Worm (Caenorhabditis elegans) whole organism, L1 larva: Measurements from ENCODE around the gene F29B9.1.

Experiments
- F16B12.6 ChIP-seq: fragments of 150-350 bp; optimal IDR thresholded peaks from 2 replicates; lab custom pipeline; 2014; ENCODE audit warnings: missing biosample characterization, missing genetic modification characterization
- aha-1 ChIP-seq: fragments of 150-350 bp; optimal IDR thresholded peaks from 2 replicates; lab custom pipeline; 2014; ENCODE audit warnings: missing biosample characterization, missing genetic modification characterization
- aly-2 ChIP-seq: fragments of 150-350 bp; optimal IDR thresholded peaks from 2 replicates; lab custom pipeline; 2014; ENCODE audit warnings: missing biosample characterization, missing genetic modification characterization
- ama-1 ChIP-seq: fragments of 150-350 bp; optimal IDR thresholded peaks from 2 replicates; lab custom pipeline; 2014
- ceh-82 ChIP-seq, 3 experiments: fragments of 150-350 bp in 1 of 3; sonication (generic microtip) in 2 of 3; optimal IDR thresholded peaks; 2 replicates each; lab custom pipeline; 2014 to 2017; ENCODE audit warnings: missing biosample characterization in 3 of 3, missing genetic modification characterization in 3 of 3
- ceh-88 ChIP-seq: fragments of 200-800 bp; sonication (Bioruptor generic); IDR thresholded peaks from 2 replicates; pipeline ENCODE4 v1.3.6; 2022; ENCODE audit warnings: missing genetic modification characterization, missing compliant biosample characterization
- ces-1 ChIP-seq: fragments of 150-350 bp; optimal IDR thresholded peaks from 2 replicates; lab custom pipeline; 2014; ENCODE audit warnings: missing biosample characterization, missing genetic modification reagents, missing genetic modification characterization
- dpl-1 ChIP-seq, 3 experiments: fragments of 150-350 bp in 2 of 3; sonication (generic microtip) in 1 of 3; optimal IDR thresholded peaks; 2 replicates each; lab custom pipeline; 2014 to 2017; ENCODE audit warnings: missing biosample characterization in 3 of 3, missing genetic modification characterization in 3 of 3, missing genetic modification reagents in 3 of 3
- dsc-1 ChIP-seq: sonication (generic microtip); optimal IDR thresholded peaks from 2 replicates; lab custom pipeline; 2016; ENCODE audit warnings: mild to moderate bottlenecking, missing genetic modification characterization, missing compliant biosample characterization
- efl-1 ChIP-seq, 4 experiments: fragments of 150-350 bp; optimal IDR thresholded peaks in 3 of 4; peaks in 1 of 4; 1 replicate in 1 of 4; 2 replicates in 3 of 4; lab custom pipeline; 2014; ENCODE audit warnings: missing biosample characterization in 2 of 4, missing genetic modification characterization in 2 of 4, missing genetic modification reagents in 2 of 4
- egl-13 ChIP-seq: sonication (generic microtip); optimal IDR thresholded peaks from 2 replicates; lab custom pipeline; 2016; ENCODE audit warnings: missing genotype, missing genetic modification reagents, missing genetic modification characterization, missing compliant biosample characterization
- egl-27 ChIP-seq, 2 experiments: fragments of 150-350 bp in 1 of 2; sonication (generic microtip); optimal IDR thresholded peaks; 3 replicates each; lab custom pipeline; 2017 to 2018; ENCODE audit warnings: missing biosample characterization in 2 of 2, missing genetic modification characterization in 2 of 2, missing genetic modification reagents in 2 of 2
- elt-3 ChIP-seq, 6 experiments: fragments of 150-350 bp in 1 of 6; sonication (generic microtip); optimal IDR thresholded peaks; 2 replicates each; lab custom pipeline; 2017 to 2018; ENCODE audit warnings: missing biosample characterization in 6 of 6, missing genetic modification characterization in 6 of 6, inconsistent platforms in 1 of 6
- ets-5 ChIP-seq: fragments of 200-800 bp; sonication (Bioruptor generic); IDR thresholded peaks from 2 replicates; pipeline ENCODE4 v1.3.6; 2022; ENCODE audit warnings: missing genetic modification characterization, missing compliant biosample characterization
- fkh-10 ChIP-seq: sonication (generic microtip); optimal IDR thresholded peaks from 2 replicates; lab custom pipeline; 2017; ENCODE audit warnings: missing biosample characterization, missing genetic modification reagents, missing genetic modification characterization
- fkh-8 ChIP-seq: sonication (generic microtip); optimal IDR thresholded peaks from 2 replicates; lab custom pipeline; 2016; ENCODE audit warnings: mild to moderate bottlenecking, missing genetic modification characterization, missing compliant biosample characterization
- fos-1 ChIP-seq: fragments of 150-350 bp; optimal IDR thresholded peaks from 2 replicates; lab custom pipeline; 2014; ENCODE audit warnings: missing biosample characterization, missing genetic modification characterization
- grh-1 ChIP-seq: fragments of 200-800 bp; sonication (Bioruptor generic); IDR thresholded peaks from 2 replicates; pipeline ENCODE4 v1.3.6; 2022; ENCODE audit warnings: missing genetic modification reagents, missing genetic modification characterization, missing compliant biosample characterization
- hlh-4 ChIP-seq: sonication (generic microtip); optimal IDR thresholded peaks from 2 replicates; lab custom pipeline; 2016; ENCODE audit warnings: mild to moderate bottlenecking, missing genetic modification characterization, missing compliant biosample characterization
- jun-1 ChIP-seq: fragments of 150-350 bp; optimal IDR thresholded peaks from 2 replicates; lab custom pipeline; 2014; ENCODE audit warnings: missing biosample characterization, missing genetic modification reagents, missing genetic modification characterization
- lin-14 ChIP-seq: fragments of 200-800 bp; sonication (Bioruptor generic); optimal IDR thresholded peaks from 2 replicates; lab custom pipeline; 2018; ENCODE audit warnings: mild to moderate bottlenecking, missing genetic modification characterization, moderate library complexity, missing compliant biosample characterization
- lin-15B ChIP-seq: fragments of 150-350 bp; sonication (generic microtip); optimal IDR thresholded peaks from 3 replicates; lab custom pipeline; 2014; ENCODE audit warnings: missing biosample characterization, missing genetic modification characterization
- lin-35 ChIP-seq, 2 experiments: fragments of 150-350 bp; optimal IDR thresholded peaks; 2 replicates each; lab custom pipeline; 2014; ENCODE audit warnings: missing biosample characterization in 2 of 2, missing genetic modification characterization in 2 of 2, missing genetic modification reagents in 2 of 2
- lin-39 ChIP-seq: fragments of 150-350 bp; optimal IDR thresholded peaks from 2 replicates; lab custom pipeline; 2014; ENCODE audit warnings: missing biosample characterization, missing genetic modification reagents, missing genetic modification characterization
- lsy-2 ChIP-seq, 2 experiments: fragments of 150-350 bp; optimal IDR thresholded peaks; 2 replicates each; lab custom pipeline; 2014; ENCODE audit warnings: missing biosample characterization in 2 of 2, missing genetic modification characterization in 2 of 2
- mab-9 ChIP-seq: fragments of 200-800 bp; sonication (Bioruptor generic); IDR thresholded peaks from 2 replicates; pipeline ENCODE4 v1.3.6; 2022; ENCODE audit warnings: missing genetic modification reagents, missing genetic modification characterization, missing compliant biosample characterization
- mdl-1 ChIP-seq, 2 experiments: fragments of 150-350 bp; optimal IDR thresholded peaks; 2 replicates each; lab custom pipeline; 2014 to 2017; ENCODE audit warnings: missing biosample characterization in 2 of 2, missing genetic modification characterization in 2 of 2, inconsistent platforms in 1 of 2
- mef-2 ChIP-seq: fragments of 150-350 bp; optimal IDR thresholded peaks from 2 replicates; lab custom pipeline; 2014; ENCODE audit warnings: missing biosample characterization, missing genetic modification characterization
- nhr-19 ChIP-seq: fragments of 200-800 bp; sonication (Bioruptor generic); conservative IDR thresholded peaks from 2 replicates; pipeline ENCODE4 v1.3.6; 2022; ENCODE audit warnings: missing genetic modification characterization, missing compliant biosample characterization
- nhr-20 ChIP-seq: sonication (generic microtip); optimal IDR thresholded peaks from 2 replicates; lab custom pipeline; 2016; ENCODE audit warnings: mild to moderate bottlenecking, missing genetic modification characterization, missing compliant biosample characterization
- nhr-237 ChIP-seq: fragments of 150-350 bp; optimal IDR thresholded peaks from 2 replicates; lab custom pipeline; 2014; ENCODE audit warnings: missing biosample characterization, missing genetic modification characterization
- nhr-28 ChIP-seq: fragments of 150-350 bp; optimal IDR thresholded peaks from 2 replicates; lab custom pipeline; 2014; ENCODE audit warnings: missing biosample characterization, missing genetic modification characterization
- nhr-47 ChIP-seq: sonication (generic microtip); optimal IDR thresholded peaks from 2 replicates; lab custom pipeline; 2016; ENCODE audit warnings: mild to moderate bottlenecking, missing genetic modification characterization, moderate library complexity, missing compliant biosample characterization
- nhr-77 ChIP-seq: fragments of 150-350 bp; optimal IDR thresholded peaks from 2 replicates; lab custom pipeline; 2014; ENCODE audit warnings: missing biosample characterization, missing genetic modification characterization
- nhr-84 ChIP-seq: sonication (generic microtip); optimal IDR thresholded peaks from 2 replicates; lab custom pipeline; 2017; ENCODE audit warnings: missing biosample characterization, missing genetic modification characterization
- nhr-90 ChIP-seq: sonication (generic microtip); optimal IDR thresholded peaks from 2 replicates; lab custom pipeline; 2016; ENCODE audit warnings: mild to moderate bottlenecking, missing genetic modification characterization, missing compliant biosample characterization; ENCODE audit not compliant: poor library complexity
- pax-3 ChIP-seq: fragments of 200-800 bp; sonication (Bioruptor generic); optimal IDR thresholded peaks from 2 replicates; lab custom pipeline; 2018; ENCODE audit warnings: mild to moderate bottlenecking, missing genetic modification characterization, moderate library complexity, missing compliant biosample characterization
- pqm-1 ChIP-seq: sonication (generic microtip); optimal IDR thresholded peaks from 3 replicates; lab custom pipeline; 2017; ENCODE audit warnings: missing biosample characterization, missing genetic modification characterization
- rnt-1 ChIP-seq: sonication (generic microtip); optimal IDR thresholded peaks from 2 replicates; lab custom pipeline; 2016; ENCODE audit warnings: mild to moderate bottlenecking, missing genetic modification characterization, moderate library complexity, missing compliant biosample characterization
- skn-1 ChIP-seq: fragments of 150-350 bp; optimal IDR thresholded peaks from 2 replicates; lab custom pipeline; 2014; ENCODE audit warnings: missing biosample characterization, missing genetic modification characterization
- snpc-4 ChIP-seq: fragments of 150-350 bp; optimal IDR thresholded peaks from 2 replicates; lab custom pipeline; 2014; ENCODE audit warnings: missing biosample characterization, missing genetic modification characterization
- snu-23 ChIP-seq: sonication (generic microtip); optimal IDR thresholded peaks from 2 replicates; lab custom pipeline; 2016; ENCODE audit warnings: missing genetic modification characterization, missing compliant biosample characterization
- sox-4 ChIP-seq: sonication (generic microtip); optimal IDR thresholded peaks from 2 replicates; lab custom pipeline; 2016; ENCODE audit warnings: missing genetic modification characterization, missing compliant biosample characterization
- sup-37 ChIP-seq: fragments of 200-800 bp; sonication (Bioruptor generic); optimal IDR thresholded peaks from 2 replicates; lab custom pipeline; 2018; ENCODE audit warnings: mild to moderate bottlenecking, missing genetic modification characterization, missing compliant biosample characterization
- swsn-7 ChIP-seq: sonication (generic microtip); optimal IDR thresholded peaks from 2 replicates; lab custom pipeline; 2016; ENCODE audit warnings: missing genetic modification characterization, missing compliant biosample characterization
- tbx-2 ChIP-seq: sonication (generic microtip); optimal IDR thresholded peaks from 2 replicates; lab custom pipeline; 2016; ENCODE audit warnings: missing genetic modification characterization, missing compliant biosample characterization
- tlp-1 ChIP-seq: fragments of 150-350 bp; optimal IDR thresholded peaks from 2 replicates; lab custom pipeline; 2014; ENCODE audit warnings: missing biosample characterization, missing genetic modification characterization
- unc-30 ChIP-seq: sonication (generic microtip); optimal IDR thresholded peaks from 2 replicates; lab custom pipeline; 2017; ENCODE audit warnings: missing biosample characterization, missing genetic modification characterization
- unc-62 ChIP-seq: fragments of 150-350 bp; optimal IDR thresholded peaks from 2 replicates; lab custom pipeline; 2014; ENCODE audit warnings: missing biosample characterization, missing genetic modification reagents, missing genetic modification characterization
- unc-86 ChIP-seq: sonication (generic microtip); optimal IDR thresholded peaks from 2 replicates; lab custom pipeline; 2016; ENCODE audit warnings: missing genetic modification characterization, missing compliant biosample characterization
- unc-98 ChIP-seq: fragments of 200-800 bp; sonication (Bioruptor generic); IDR thresholded peaks from 2 replicates; pipeline ENCODE4 v1.3.6; 2022; ENCODE audit warnings: missing genetic modification characterization, missing compliant biosample characterization
- vab-15 ChIP-seq: sonication (generic microtip); optimal IDR thresholded peaks from 2 replicates; lab custom pipeline; 2017; ENCODE audit warnings: missing genotype, mild to moderate bottlenecking, missing genetic modification characterization, missing compliant biosample characterization
- xbp-1 ChIP-seq: sonication (generic microtip); optimal IDR thresholded peaks from 2 replicates; lab custom pipeline; 2016; ENCODE audit warnings: missing genetic modification characterization, missing compliant biosample characterization
- ztf-4 ChIP-seq: fragments of 150-350 bp; optimal IDR thresholded peaks from 2 replicates; lab custom pipeline; 2014; ENCODE audit warnings: missing biosample characterization, missing genetic modification characterization

F29B9.1 gene

DNA sequence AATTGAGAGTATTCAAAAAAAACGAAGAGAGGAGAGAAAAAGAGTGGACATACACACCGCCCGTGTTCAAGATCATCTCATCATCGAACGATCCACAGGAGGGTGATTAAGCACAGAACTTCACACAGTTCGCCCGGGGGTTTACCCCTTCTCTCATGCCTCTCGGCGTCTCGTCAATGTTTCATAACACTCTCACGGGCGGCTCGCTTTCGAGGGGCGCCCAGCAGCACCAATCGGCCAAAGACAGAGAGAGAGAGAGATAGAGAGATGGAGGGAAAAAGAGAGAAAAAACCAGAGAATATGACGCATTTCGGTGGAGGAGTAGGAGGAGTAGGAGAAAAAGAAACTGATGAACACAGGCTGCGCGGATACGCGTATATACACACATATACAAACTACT lies 40.0 kb downstream of the F29B9.1 start:
- no peak for TF ChIP-seq elt-3 (tag; optimal IDR thresholded peaks at IDR 0.05; lab: Kevin White, UChicago)
- peak; percentile 64 for TF ChIP-seq nhr-47 (tag; lab: Kevin White, UChicago)
- TF ChIP-seq fkh-10 (GFP tag; lab: Kevin White, UChicago) = no peak
- TF ChIP-seq lsy-2 (tag; optimal IDR thresholded peaks at IDR 0.05; lab: Kevin White, UChicago) = peak; percentile 42 to 72
- TF ChIP-seq nhr-28 = no peak
- peak; percentile 61 for TF ChIP-seq tbx-2 (tag; lab: Kevin White, UChicago)
- no peak for TF ChIP-seq snpc-4 (tag; lab: Kevin White, UChicago)
- TF ChIP-seq mdl-1 (tag; optimal IDR thresholded peaks at IDR 0.05; lab: Kevin White, UChicago) = peak in 1 of 2 experiments; percentile 42
- peak; percentile 47 for TF ChIP-seq lin-15B
- TF ChIP-seq swsn-7 (tag; lab: Kevin White, UChicago) = peak; percentile 56
- TF ChIP-seq ets-5 (GFP tag; lab: Robert Waterston, UW) = no peak
- no peak for TF ChIP-seq lin-39
- TF ChIP-seq lin-14 = peak; percentile 94
- no peak for TF ChIP-seq ceh-88
- TF ChIP-seq hlh-4 (tag; lab: Kevin White, UChicago) = no peak
- no peak for TF ChIP-seq unc-98 (GFP tag; lab: Robert Waterston, UW)
- peak; percentile 34 for TF ChIP-seq nhr-90
- peak; percentile 75 for TF ChIP-seq snu-23 (GFP tag; lab: Kevin White, UChicago)
- TF ChIP-seq nhr-77 (tag; lab: Kevin White, UChicago) = peak; percentile 57
- peak; percentile 47 to 59 for TF ChIP-seq efl-1 (optimal IDR thresholded peaks at IDR 0.05; lab: Kevin White, UChicago)
- TF ChIP-seq efl-1 (GFP tag; optimal IDR thresholded peaks at IDR 0.05 in 1 of 2; lab: Kevin White, UChicago) = peak in 1 of 2 experiments; percentile 37
- TF ChIP-seq skn-1 (tag; lab: Kevin White, UChicago) = peak; percentile 83
- TF ChIP-seq egl-27 (tag; optimal IDR thresholded peaks at IDR 0.05; lab: Kevin White, UChicago) = no peak
- TF ChIP-seq lin-35 (GFP tag; optimal IDR thresholded peaks at IDR 0.05; lab: Kevin White, UChicago) = peak; percentile 58 to 59
- TF ChIP-seq aly-2 = no peak
- no peak for TF ChIP-seq mab-9 (GFP tag; lab: Robert Waterston, UW)
- no peak for TF ChIP-seq mef-2 (tag; lab: Kevin White, UChicago)
- peak; percentile 43 for TF ChIP-seq F16B12.6
- TF ChIP-seq fkh-8 (tag; lab: Kevin White, UChicago) = peak; percentile 59
- TF ChIP-seq unc-86 = no peak
- TF ChIP-seq egl-13 (tag; lab: Kevin White, UChicago) = no peak
- TF ChIP-seq fos-1 (tag; lab: Kevin White, UChicago) = peak; percentile 24
- TF ChIP-seq unc-30 (tag; lab: Kevin White, UChicago) = no peak
- TF ChIP-seq grh-1 (GFP tag; lab: Robert Waterston, UW) = no peak
- TF ChIP-seq nhr-84 (tag; lab: Kevin White, UChicago) = no peak
- TF ChIP-seq vab-15 (tag; lab: Kevin White, UChicago) = no peak
- peak; percentile 81 for TF ChIP-seq rnt-1 (tag; lab: Kevin White, UChicago)
- TF ChIP-seq pqm-1 = no peak
- peak; percentile 21 for TF ChIP-seq dsc-1
- peak; percentile 33 to 54 (median 37) for TF ChIP-seq ceh-82 (tag; optimal IDR thresholded peaks at IDR 0.05; lab: Kevin White, UChicago)
- TF ChIP-seq aha-1 (tag; lab: Kevin White, UChicago) = no peak
- TF ChIP-seq sox-4 (tag; lab: Kevin White, UChicago) = no peak
- no peak for TF ChIP-seq ztf-4
- peak; percentile 76 for TF ChIP-seq nhr-20 (tag; lab: Kevin White, UChicago)
- no peak for TF ChIP-seq ama-1 (lab: Kevin White, UChicago)
- peak; percentile 28 for TF ChIP-seq jun-1 (tag; lab: Kevin White, UChicago)
- TF ChIP-seq unc-62 (GFP tag; lab: Kevin White, UChicago) = no peak
- no peak for TF ChIP-seq tlp-1
- no peak for TF ChIP-seq ces-1
- peak; percentile 29 for TF ChIP-seq nhr-237 (tag; lab: Kevin White, UChicago)
- TF ChIP-seq nhr-19 = peak; percentile 54
- TF ChIP-seq xbp-1 (tag; lab: Kevin White, UChicago) = peak; percentile 48
- peak; percentile 14 to 41 (median 39) for TF ChIP-seq dpl-1 (GFP tag; optimal IDR thresholded peaks at IDR 0.05; lab: Kevin White, UChicago)
- no peak for TF ChIP-seq sup-37 (GFP tag; lab: Kevin White, UChicago)
- TF ChIP-seq pax-3 = no peak
